Worm (Caenorhabditis elegans) whole organism, L2 larva: Measurements from ENCODE around the gene pxd-1.

ENCODE experiments used
- F13H6.1 ChIP-seq: sonication (generic microtip); optimal IDR thresholded peaks from 2 replicates; lab custom pipeline; 2016; ENCODE audit warnings: missing genetic modification characterization, missing compliant biosample characterization
- lin-13 ChIP-seq: fragments of 150-350 bp; optimal IDR thresholded peaks from 2 replicates; lab custom pipeline; 2014; ENCODE audit warnings: missing biosample characterization, missing genetic modification reagents, missing genetic modification characterization
- mbf-1 ChIP-seq: sonication (generic microtip); optimal IDR thresholded peaks from 2 replicates; lab custom pipeline; 2017; ENCODE audit warnings: missing biosample characterization, missing genetic modification characterization
- nhr-21 ChIP-seq: fragments of 150-350 bp; optimal IDR thresholded peaks from 2 replicates; lab custom pipeline; 2014; ENCODE audit warnings: missing biosample characterization, missing genetic modification characterization
- nhr-237 ChIP-seq: fragments of 150-350 bp; optimal IDR thresholded peaks from 2 replicates; lab custom pipeline; 2014; ENCODE audit warnings: missing biosample characterization, missing genetic modification characterization
- nhr-6 ChIP-seq: fragments of 150-350 bp; optimal IDR thresholded peaks from 2 replicates; lab custom pipeline; 2014; ENCODE audit warnings: missing biosample characterization, missing genetic modification characterization
- snpc-4 ChIP-seq: fragments of 150-350 bp; optimal IDR thresholded peaks from 2 replicates; lab custom pipeline; 2014; ENCODE audit warnings: missing biosample characterization, missing genetic modification characterization
- unc-62 ChIP-seq: fragments of 150-350 bp; optimal IDR thresholded peaks from 2 replicates; lab custom pipeline; 2014; ENCODE audit warnings: missing biosample characterization, missing genetic modification reagents, missing genetic modification characterization
- ztf-11 ChIP-seq: sonication (generic microtip); optimal IDR thresholded peaks from 2 replicates; lab custom pipeline; 2017; ENCODE audit warnings: missing biosample characterization, missing genetic modification characterization

DNA sequence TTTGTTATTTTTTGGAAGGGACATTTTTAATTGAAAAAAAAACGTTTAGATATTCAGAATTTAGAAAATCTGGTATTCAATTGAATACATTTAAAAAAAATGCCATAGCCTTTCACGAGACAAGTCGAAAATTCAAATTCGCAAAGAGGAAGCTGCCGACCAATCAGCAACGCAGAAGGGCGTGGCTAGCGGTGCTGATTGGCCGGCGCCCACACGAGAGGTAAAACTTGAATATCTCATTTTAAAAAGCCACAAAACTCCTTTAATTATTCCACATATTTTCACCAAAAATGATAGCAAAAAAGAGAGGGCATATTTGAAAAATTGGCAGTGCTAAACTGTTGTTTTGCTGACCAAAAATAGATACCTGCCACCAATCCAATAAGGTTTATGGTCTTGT lies 31.4 kb upstream of the pxd-1 start:
- TF ChIP-seq nhr-237 (tag; lab: Kevin White, UChicago), result no peak
- no peak for TF ChIP-seq mbf-1 (tag; lab: Kevin White, UChicago)
- no peak for TF ChIP-seq nhr-6 (tag; lab: Kevin White, UChicago)
- TF ChIP-seq unc-62 (GFP tag; lab: Kevin White, UChicago), result no peak
- no peak for TF ChIP-seq snpc-4
- TF ChIP-seq nhr-21 (tag; lab: Kevin White, UChicago), result no peak
- no peak for TF ChIP-seq lin-13
- no peak for TF ChIP-seq F13H6.1
- TF ChIP-seq ztf-11, result no peak
